Worm (Caenorhabditis elegans): ENCODE results near the gene col-148.

Gene col-148

ce11 chrV:10248255-10248979 lies 6.9 kb downstream of the col-148 start, which contains the start of gene akt-1:
Gene akt-1 (plus strand): TSS chrV:10248905.
- TF ChIP-seq blmp-1 (tag; optimal IDR thresholded peaks at IDR 0.05) (no peak), lin-15B (tag; optimal IDR thresholded peaks at IDR 0.05) (no peak), sox-4 (tag; optimal IDR thresholded peaks at IDR 0.05) (no peak), lin-13 (GFP tag; optimal IDR thresholded peaks at IDR 0.05) (no peak), zip-4 (GFP tag; optimal IDR thresholded peaks at IDR 0.05) (no peak), pqm-1 (tag; optimal IDR thresholded peaks at IDR 0.05) (no peak), jun-1 (tag; optimal IDR thresholded peaks at IDR 0.05) (no peak), efl-1 (optimal IDR thresholded peaks at IDR 0.05) (no peak), efl-1 (GFP tag; optimal IDR thresholded peaks at IDR 0.05 in 1 of 2) (peak in 1 of 2 experiments; percentile 49), ama-1 (optimal IDR thresholded peaks at IDR 0.05) (peak; percentile 2), dsc-1 (tag; optimal IDR thresholded peaks at IDR 0.05) (no peak)

ce11 chrV:10249515-10249914 lies 8.0 kb downstream of the col-148 start:
- TF ChIP-seq hlh-4 (tag; optimal IDR thresholded peaks at IDR 0.05) (no peak), isw-1 (GFP tag; IDR thresholded peaks at IDR 0.05) (no peak), dsc-1 (tag; optimal IDR thresholded peaks at IDR 0.05) (no peak), xbp-1 (tag; optimal IDR thresholded peaks at IDR 0.05) (no peak), nhr-71 (tag; optimal IDR thresholded peaks at IDR 0.05) (no peak), nhr-11 (tag; optimal IDR thresholded peaks at IDR 0.05) (no peak), unc-86 (tag; optimal IDR thresholded peaks at IDR 0.05) (no peak), nhr-20 (tag; optimal IDR thresholded peaks at IDR 0.05) (no peak), vab-15 (tag; optimal IDR thresholded peaks at IDR 0.05) (no peak), alr-1 (tag; optimal IDR thresholded peaks at IDR 0.05; ENCODE audit: borderline replicate concordance) (no peak), C34B4.2 (tag; optimal IDR thresholded peaks at IDR 0.05) (no peak), dpl-1 (GFP tag; optimal IDR thresholded peaks at IDR 0.05) (no peak), F16B12.6 (tag; optimal IDR thresholded peaks at IDR 0.05) (no peak)

ce11 chrV:10252682-10253081 lies 11.1 kb downstream of the col-148 start:
- no peak for TF ChIP-seq fkh-4 (tag; optimal IDR thresholded peaks at IDR 0.05; ENCODE audit: borderline replicate concordance)
- no peak for TF ChIP-seq lin-13 (GFP tag; optimal IDR thresholded peaks at IDR 0.05)
- no peak for TF ChIP-seq ama-1 (optimal IDR thresholded peaks at IDR 0.05)

ce11 chrV:10255005-10255472 lies 13.5 kb downstream of the col-148 start, which contains the start of gene rop-1:
Gene rop-1 (minus strand): TSS chrV:10255055.
- TF ChIP-seq lsy-2 (tag; optimal IDR thresholded peaks at IDR 0.05) (peak in 1 of 2 experiments; percentile 52), ceh-90 (tag; optimal IDR thresholded peaks at IDR 0.05) (no peak), ets-5 (GFP tag; IDR thresholded peaks at IDR 0.05) (no peak), hlh-4 (tag; optimal IDR thresholded peaks at IDR 0.05) (no peak), hlh-17 (GFP tag; optimal IDR thresholded peaks at IDR 0.05; ENCODE audit: borderline replicate concordance) (no peak), zip-4 (GFP tag; optimal IDR thresholded peaks at IDR 0.05) (no peak), lin-14 (GFP tag; optimal IDR thresholded peaks at IDR 0.05) (peak; percentile 35), efl-1 (optimal IDR thresholded peaks at IDR 0.05) (peak in 1 of 2 experiments; percentile 26), efl-1 (GFP tag; optimal IDR thresholded peaks at IDR 0.05 in 1 of 2) (peak in 1 of 2 experiments; percentile 4), pax-3 (tag; optimal IDR thresholded peaks at IDR 0.05) (no peak), nhr-20 (tag; optimal IDR thresholded peaks at IDR 0.05) (peak; percentile 10), lin-35 (GFP tag; optimal IDR thresholded peaks at IDR 0.05) (peak in 1 of 2 experiments; percentile 28), blmp-1 (tag; optimal IDR thresholded peaks at IDR 0.05) (peak; percentile 89), skn-1 (tag; optimal IDR thresholded peaks at IDR 0.05) (peak; percentile 67), elt-2 (tag; optimal IDR thresholded peaks at IDR 0.05) (peak; percentile 5), lin-39 (tag; optimal IDR thresholded peaks at IDR 0.05) (no peak), ceh-82 (tag; optimal IDR thresholded peaks at IDR 0.05) (peak in 1 of 3 experiments; percentile 3), rnt-1 (tag; optimal IDR thresholded peaks at IDR 0.05) (no peak), sup-37 (GFP tag; optimal IDR thresholded peaks at IDR 0.05) (no peak), nhr-11 (tag; optimal IDR thresholded peaks at IDR 0.05) (no peak), ama-1 (optimal IDR thresholded peaks at IDR 0.05) (no peak), nhr-90 (tag; optimal IDR thresholded peaks at IDR 0.05; ENCODE audit: poor library complexity) (no peak)
